Worm (Caenorhabditis elegans) whole organism, young adult: Measurements from ENCODE around the gene C17H12.5.

Experiments used
- B0019.2 ChIP-seq: fragments of 200-800 bp; sonication (Bioruptor generic); conservative IDR thresholded peaks from 2 replicates; pipeline ENCODE4 v1.3.6; 2022; ENCODE audit warnings: missing genetic modification reagents, missing genetic modification characterization, missing compliant biosample characterization
- B0261.1 ChIP-seq: sonication (generic microtip); optimal IDR thresholded peaks from 2 replicates; lab custom pipeline; 2016; ENCODE audit warnings: mild to moderate bottlenecking, missing genetic modification characterization, moderate library complexity, missing compliant biosample characterization
- B0336.3 ChIP-seq: fragments of 200-800 bp; sonication (Bioruptor generic); IDR thresholded peaks from 2 replicates; pipeline ENCODE4 v1.3.6; 2022; ENCODE audit warnings: missing genetic modification characterization, missing compliant biosample characterization
- C06A6.2 ChIP-seq: fragments of 200-800 bp; sonication (Bioruptor generic); conservative IDR thresholded peaks from 2 replicates; pipeline ENCODE4 v1.3.6; 2022; ENCODE audit warnings: missing genetic modification characterization, missing compliant biosample characterization
- F22D6.2 ChIP-seq: sonication (generic microtip); optimal IDR thresholded peaks from 2 replicates; lab custom pipeline; 2016; ENCODE audit warnings: mild to moderate bottlenecking, missing genetic modification characterization, missing compliant biosample characterization
- F23B12.7 ChIP-seq: sonication (generic microtip); optimal IDR thresholded peaks from 2 replicates; lab custom pipeline; 2017; ENCODE audit warnings: missing genetic modification characterization, mild to moderate bottlenecking, missing compliant biosample characterization, antibody characterized with exemption, moderate library complexity; ENCODE audit not compliant: insufficient read depth
- F33H1.4 ChIP-seq: fragments of 200-800 bp; sonication (Bioruptor generic); IDR thresholded peaks from 2 replicates; pipeline ENCODE4 v1.3.6; 2022; ENCODE audit warnings: missing genetic modification reagents, missing genetic modification characterization, missing compliant biosample characterization
- F39B2.1 ChIP-seq: fragments of 200-800 bp; sonication (Bioruptor generic); IDR thresholded peaks from 2 replicates; pipeline ENCODE4 v1.3.6; 2022; ENCODE audit warnings: missing genetic modification reagents, missing genetic modification characterization, missing compliant biosample characterization
- F52B5.7 ChIP-seq: sonication (generic microtip); optimal IDR thresholded peaks from 2 replicates; lab custom pipeline; 2016; ENCODE audit warnings: mild to moderate bottlenecking, missing genetic modification characterization, missing compliant biosample characterization
- F55B11.4 ChIP-seq: sonication (generic microtip); optimal IDR thresholded peaks from 2 replicates; lab custom pipeline; 2016; ENCODE audit warnings: missing compliant biosample characterization, missing genetic modification characterization, borderline replicate concordance; ENCODE audit not compliant: insufficient read depth
- K11D2.4 ChIP-seq: fragments of 200-800 bp; sonication (Bioruptor generic); IDR thresholded peaks from 2 replicates; pipeline ENCODE4 v1.3.6; 2022; ENCODE audit warnings: missing genetic modification reagents, missing genetic modification characterization, missing compliant biosample characterization
- T07F8.4 ChIP-seq: sonication (generic microtip); optimal IDR thresholded peaks from 2 replicates; lab custom pipeline; 2016; ENCODE audit warnings: mild to moderate bottlenecking, missing genetic modification characterization, moderate library complexity, missing compliant biosample characterization
- Y53F4B.3 ChIP-seq: fragments of 200-800 bp; sonication (Bioruptor generic); IDR thresholded peaks from 2 replicates; pipeline ENCODE4 v1.3.6; 2022; ENCODE audit warnings: missing genetic modification reagents, missing genetic modification characterization, missing compliant biosample characterization
- Y79H2A.3 ChIP-seq: fragments of 200-800 bp; sonication (Bioruptor generic); conservative IDR thresholded peaks from 2 replicates; pipeline ENCODE4 v1.3.6; 2022; ENCODE audit warnings: missing genetic modification reagents, missing genetic modification characterization, missing compliant biosample characterization
- aptf-3 ChIP-seq: fragments of 200-800 bp; sonication (Bioruptor generic); IDR thresholded peaks from 2 replicates; pipeline ENCODE4 v1.3.6; 2022; ENCODE audit warnings: missing genetic modification characterization, missing compliant biosample characterization
- athp-1 ChIP-seq: sonication (generic microtip); optimal IDR thresholded peaks from 2 replicates; lab custom pipeline; 2017; ENCODE audit warnings: mild to moderate bottlenecking, missing genetic modification characterization, missing compliant biosample characterization
- attf-6 ChIP-seq: fragments of 200-800 bp; sonication (Bioruptor generic); IDR thresholded peaks from 2 replicates; pipeline ENCODE4 v1.3.6; 2022; ENCODE audit warnings: missing genetic modification reagents, missing genetic modification characterization, missing compliant biosample characterization
- bed-1 ChIP-seq: fragments of 200-800 bp; sonication (Bioruptor generic); IDR thresholded peaks from 2 replicates; pipeline ENCODE4 v1.3.6; 2022; ENCODE audit warnings: missing genetic modification reagents, missing genetic modification characterization, missing compliant biosample characterization
- bed-2 ChIP-seq: fragments of 200-800 bp; sonication (Bioruptor generic); IDR thresholded peaks from 2 replicates; pipeline ENCODE4 v1.3.6; 2022; ENCODE audit warnings: missing genetic modification reagents, missing genetic modification characterization, missing compliant biosample characterization
- ceh-100 ChIP-seq: fragments of 200-800 bp; sonication (Bioruptor generic); IDR thresholded peaks from 2 replicates; pipeline ENCODE4 v1.3.6; 2022; ENCODE audit warnings: missing genetic modification reagents, missing genetic modification characterization, missing compliant biosample characterization
- ceh-40 ChIP-seq: fragments of 200-800 bp; sonication (Bioruptor generic); IDR thresholded peaks from 2 replicates; pipeline ENCODE4 v1.3.6; 2022; ENCODE audit warnings: missing genetic modification characterization, missing compliant biosample characterization
- ceh-58 ChIP-seq: fragments of 200-800 bp; sonication (Bioruptor generic); IDR thresholded peaks from 2 replicates; pipeline ENCODE4 v1.3.6; 2022; ENCODE audit warnings: missing genetic modification characterization, missing compliant biosample characterization
- ceh-79 ChIP-seq: sonication (generic microtip); optimal IDR thresholded peaks from 2 replicates; lab custom pipeline; 2017; ENCODE audit warnings: mild to moderate bottlenecking, missing genetic modification characterization, missing compliant biosample characterization
- chd-7 ChIP-seq: sonication (generic microtip); optimal IDR thresholded peaks from 2 replicates; lab custom pipeline; 2016; ENCODE audit warnings: mild to moderate bottlenecking, missing genetic modification characterization, moderate library complexity, missing compliant biosample characterization
- die-1 ChIP-seq: sonication (generic microtip); optimal IDR thresholded peaks from 2 replicates; lab custom pipeline; 2016; ENCODE audit warnings: missing genotype, mild to moderate bottlenecking, missing genetic modification characterization, missing compliant biosample characterization
- dox-1 ChIP-seq: fragments of 200-800 bp; sonication (Bioruptor generic); IDR thresholded peaks from 2 replicates; pipeline ENCODE4 v1.3.6; 2022; ENCODE audit warnings: missing genetic modification reagents, missing genetic modification characterization, missing compliant biosample characterization
- dpl-1 ChIP-seq: fragments of 150-350 bp; optimal IDR thresholded peaks from 2 replicates; lab custom pipeline; 2014; ENCODE audit warnings: missing biosample characterization, missing genetic modification reagents, missing genetic modification characterization
- ekl-4 ChIP-seq: fragments of 200-800 bp; sonication (Bioruptor generic); IDR thresholded peaks from 2 replicates; pipeline ENCODE4 v1.3.6; 2022; ENCODE audit warnings: missing genetic modification reagents, missing genetic modification characterization, missing compliant biosample characterization
- gei-17 ChIP-seq: fragments of 200-800 bp; sonication (Bioruptor generic); optimal IDR thresholded peaks from 2 replicates; lab custom pipeline; 2018; ENCODE audit warnings: mild to moderate bottlenecking, missing genetic modification characterization, missing compliant biosample characterization
- hlh-26 ChIP-seq: fragments of 200-800 bp; sonication (Bioruptor generic); conservative IDR thresholded peaks from 2 replicates; pipeline ENCODE4 v1.3.6; 2022; ENCODE audit warnings: missing genetic modification reagents, missing genetic modification characterization, missing compliant biosample characterization
- lin-26 ChIP-seq: fragments of 200-800 bp; sonication (Bioruptor generic); IDR thresholded peaks from 2 replicates; pipeline ENCODE4 v1.3.6; 2022; ENCODE audit warnings: missing genetic modification reagents, missing genetic modification characterization, missing compliant biosample characterization
- lin-40 ChIP-seq: sonication (generic microtip); optimal IDR thresholded peaks from 2 replicates; lab custom pipeline; 2016; ENCODE audit warnings: missing genetic modification characterization, mild to moderate bottlenecking, missing compliant biosample characterization, missing genotype, missing genetic modification reagents
- lsl-1 ChIP-seq: fragments of 200-800 bp; sonication (Bioruptor generic); optimal IDR thresholded peaks from 2 replicates; lab custom pipeline; 2018; ENCODE audit warnings: mild to moderate bottlenecking, missing genetic modification characterization, moderate library complexity, missing compliant biosample characterization
- madf-10 ChIP-seq: sonication (generic microtip); optimal IDR thresholded peaks from 2 replicates; lab custom pipeline; 2016; ENCODE audit warnings: mild to moderate bottlenecking, missing genetic modification characterization, missing compliant biosample characterization
- madf-8 ChIP-seq: fragments of 200-800 bp; sonication (Bioruptor generic); conservative IDR thresholded peaks from 2 replicates; pipeline ENCODE4 v1.3.6; 2022; ENCODE audit warnings: missing genetic modification reagents, missing genetic modification characterization, missing compliant biosample characterization
- mcd-1 ChIP-seq: fragments of 200-800 bp; sonication (Bioruptor generic); IDR thresholded peaks from 2 replicates; pipeline ENCODE4 v1.3.6; 2022; ENCODE audit warnings: missing genetic modification reagents, missing genetic modification characterization, missing compliant biosample characterization
- mes-4 ChIP-seq: sonication (generic microtip); optimal IDR thresholded peaks from 2 replicates; lab custom pipeline; 2016; ENCODE audit warnings: missing genotype, missing genetic modification characterization, missing compliant biosample characterization
- mxl-1 ChIP-seq: sonication (generic microtip); optimal IDR thresholded peaks from 2 replicates; lab custom pipeline; 2016; ENCODE audit warnings: missing genetic modification characterization, missing compliant biosample characterization
- nhr-90 ChIP-seq: sonication (generic microtip); optimal IDR thresholded peaks from 2 replicates; lab custom pipeline; 2016; ENCODE audit warnings: missing genotype, mild to moderate bottlenecking, missing genetic modification characterization, missing compliant biosample characterization
- pbrm-1 ChIP-seq: fragments of 200-800 bp; sonication (Bioruptor generic); IDR thresholded peaks from 2 replicates; pipeline ENCODE4 v1.3.6; 2022; ENCODE audit warnings: missing genetic modification reagents, missing genetic modification characterization, missing compliant biosample characterization
- sea-2 ChIP-seq: fragments of 200-800 bp; sonication (Bioruptor generic); IDR thresholded peaks from 2 replicates; pipeline ENCODE4 v1.3.6; 2022; ENCODE audit warnings: missing genetic modification characterization, missing compliant biosample characterization
- snpc-1.1 ChIP-seq: sonication (generic microtip); optimal IDR thresholded peaks from 2 replicates; lab custom pipeline; 2017; ENCODE audit warnings: missing genetic modification characterization, mild to moderate bottlenecking, missing compliant biosample characterization, antibody characterized with exemption, moderate library complexity, missing genotype, missing genetic modification reagents; ENCODE audit not compliant: insufficient read depth
- snpc-1.3 ChIP-seq: sonication (generic microtip); optimal IDR thresholded peaks from 2 replicates; lab custom pipeline; 2017; ENCODE audit warnings: missing genetic modification characterization, mild to moderate bottlenecking, missing compliant biosample characterization, antibody characterized with exemption, moderate library complexity, missing genotype, missing genetic modification reagents; ENCODE audit not compliant: insufficient read depth
- somi-1 ChIP-seq: fragments of 200-800 bp; sonication (Bioruptor generic); optimal IDR thresholded peaks from 2 replicates; lab custom pipeline; 2018; ENCODE audit warnings: mild to moderate bottlenecking, missing genetic modification characterization, missing compliant biosample characterization
- sptf-2 ChIP-seq: fragments of 200-800 bp; sonication (Bioruptor generic); optimal IDR thresholded peaks from 2 replicates; lab custom pipeline; 2018; ENCODE audit warnings: mild to moderate bottlenecking, missing genetic modification characterization, missing compliant biosample characterization
- unc-62 ChIP-seq: fragments of 150-350 bp; optimal IDR thresholded peaks from 2 replicates; lab custom pipeline; 2014; ENCODE audit warnings: missing biosample characterization, missing genetic modification reagents, missing genetic modification characterization
- xnd-1 ChIP-seq: sonication (generic microtip); optimal IDR thresholded peaks from 2 replicates; lab custom pipeline; 2016; ENCODE audit warnings: missing genotype, missing genetic modification reagents, missing genetic modification characterization, missing compliant biosample characterization

Gene C17H12.5

DNA sequence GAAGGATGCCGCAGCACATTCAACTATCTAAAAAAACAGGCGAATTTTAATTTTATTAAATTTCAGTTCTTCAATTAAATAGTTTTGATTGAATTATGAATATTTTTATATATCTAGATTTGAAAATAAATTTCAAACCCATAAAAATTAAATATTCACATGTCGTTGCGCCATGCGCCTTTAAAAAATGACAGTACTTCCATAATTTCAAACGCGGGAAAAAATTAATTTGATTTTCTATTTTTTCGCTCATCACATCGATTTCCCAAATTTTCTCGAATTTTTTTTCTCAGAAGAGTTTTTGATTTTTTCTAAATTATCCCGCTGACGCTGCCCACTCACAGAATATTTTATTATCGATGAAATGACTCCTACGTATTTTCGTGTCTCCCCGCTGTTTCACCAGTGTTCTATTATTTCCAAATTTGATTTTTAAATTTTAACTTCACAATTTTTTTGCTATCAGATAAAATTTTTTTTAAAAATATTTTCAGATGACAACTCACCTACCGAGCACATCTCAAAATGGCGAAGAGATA, 25.1 kb upstream of the C17H12.5 start, which contains the start of gene lip-1 (continued):
- TF ChIP-seq snpc-1.3 (tag; lab: Kevin White, UChicago) (no peak), mcd-1 (GFP tag; lab: Robert Waterston, UW) (no peak), lin-26 (GFP tag; lab: Robert Waterston, UW) (no peak), F55B11.4 (tag; lab: Kevin White, UChicago) (no peak), ceh-58 (GFP tag; lab: Robert Waterston, UW) (no peak), ceh-100 (GFP tag; lab: Robert Waterston, UW) (no peak), gei-17 (GFP tag; lab: Kevin White, UChicago) (no peak), dpl-1 (peak; percentile 73), unc-62 (GFP tag; lab: Kevin White, UChicago) (no peak), athp-1 (tag; lab: Kevin White, UChicago) (no peak), chd-7 (no peak), die-1 (tag; lab: Kevin White, UChicago) (no peak), sea-2 (GFP tag; lab: Robert Waterston, UW) (no peak), madf-8 (GFP tag; lab: Robert Waterston, UW) (peak; percentile 94), Y79H2A.3 (no peak), B0261.1 (tag; lab: Kevin White, UChicago) (no peak), madf-10 (tag; lab: Kevin White, UChicago) (no peak), aptf-3 (no peak), ceh-79 (tag; lab: Kevin White, UChicago) (no peak), F39B2.1 (no peak), Y53F4B.3 (GFP tag; lab: Robert Waterston, UW) (no peak), xnd-1 (tag; lab: Kevin White, UChicago) (peak; percentile 69), B0336.3 (GFP tag; lab: Robert Waterston, UW) (no peak), sptf-2 (GFP tag; lab: Kevin White, UChicago) (no peak), T07F8.4 (tag; lab: Kevin White, UChicago) (no peak), lsl-1 (GFP tag; lab: Kevin White, UChicago) (peak; percentile 90), F23B12.7 (no peak), pbrm-1 (GFP tag; lab: Robert Waterston, UW) (no peak), K11D2.4 (GFP tag; lab: Robert Waterston, UW) (no peak), ekl-4 (GFP tag; lab: Robert Waterston, UW) (no peak), snpc-1.1 (tag; lab: Kevin White, UChicago) (no peak), B0019.2 (GFP tag; lab: Robert Waterston, UW) (peak; percentile 28; the same call in 1 of the 2 replicates), nhr-90 (tag; lab: Kevin White, UChicago) (no peak), F33H1.4 (GFP tag; lab: Robert Waterston, UW) (peak; percentile 72), hlh-26 (GFP tag; lab: Robert Waterston, UW) (no peak), bed-2 (GFP tag; lab: Robert Waterston, UW) (no peak), mes-4 (tag; lab: Kevin White, UChicago) (no peak), ceh-40 (GFP tag; lab: Robert Waterston, UW) (no peak), F22D6.2 (no peak), F52B5.7 (tag; lab: Kevin White, UChicago) (no peak), somi-1 (no peak), bed-1 (GFP tag; lab: Robert Waterston, UW) (no peak), mxl-1 (no peak), C06A6.2 (GFP tag; lab: Robert Waterston, UW) (no peak), attf-6 (GFP tag; lab: Robert Waterston, UW) (no peak), lin-40 (no peak), dox-1 (GFP tag; lab: Robert Waterston, UW) (no peak; the same call in 1 of the 2 replicates)
- TF ChIP-seq, all 124 proteins: peak for 20
